Fruit fly (Drosophila melanogaster): ENCODE results near the gene CG14609.
A peak's percentile ranks its signal among the peaks of the same experiment; 100 is the strongest.

The CG14609 gene

dm6 chr3R:7216924-7217529 is 16.3 kb downstream of the CG14609 start, which contains the start of gene CG14606 (continued):
- TF ChIP-seq p53 (GFP tag; optimal IDR thresholded peaks at IDR 0.05) (no peak), Ravus (GFP tag; IDR thresholded peaks at IDR 0.05) (no peak), HLH4C (GFP tag; IDR thresholded peaks at IDR 0.05; ENCODE audit: partially characterized antibody) (no peak), CG6254 (GFP tag; optimal IDR thresholded peaks at IDR 0.05) (no peak), insv (GFP tag; optimal IDR thresholded peaks at IDR 0.05) (no peak), CG9797 (GFP tag; optimal IDR thresholded peaks at IDR 0.05) (no peak), CG12155 (GFP tag; optimal IDR thresholded peaks at IDR 0.05) (no peak), CG15696 (tag; optimal IDR thresholded peaks at IDR 0.05) (no peak), CG6654 (GFP tag; optimal IDR thresholded peaks at IDR 0.05) (no peak), so (GFP tag; IDR thresholded peaks at IDR 0.05) (no peak), D19B (GFP tag; optimal IDR thresholded peaks at IDR 0.05) (no peak), H2.0 (GFP tag; IDR thresholded peaks at IDR 0.05) (no peak), Taf1 (GFP tag; IDR thresholded peaks at IDR 0.05) (no peak), crp (GFP tag; optimal IDR thresholded peaks at IDR 0.05) (no peak), CG8290 (GFP tag; optimal IDR thresholded peaks at IDR 0.05) (no peak), CG8290 (tag; optimal IDR thresholded peaks at IDR 0.05) (no peak), dmrt11E (tag; optimal IDR thresholded peaks at IDR 0.05) (no peak), pho (GFP tag; optimal IDR thresholded peaks at IDR 0.05) (no peak), CG5953 (GFP tag; IDR thresholded peaks at IDR 0.05) (no peak), CG4360 (GFP tag; IDR thresholded peaks at IDR 0.05) (no peak), Trl (optimal IDR thresholded peaks at IDR 0.05) (no peak), Trl (GFP tag; optimal IDR thresholded peaks at IDR 0.05) (no peak), Dip2 (GFP tag; IDR thresholded peaks at IDR 0.05) (no peak), gsb-n (tag; optimal IDR thresholded peaks at IDR 0.05) (no peak), sens-2 (GFP tag; IDR thresholded peaks at IDR 0.05) (no peak), CG9817 (tag; optimal IDR thresholded peaks at IDR 0.05) (peak; percentile 18), HLHmδ (GFP tag; optimal IDR thresholded peaks at IDR 0.05) (no peak), run (tag; optimal IDR thresholded peaks at IDR 0.05) (no peak), salm (tag; optimal IDR thresholded peaks at IDR 0.05) (no peak), CG12391 (tag; optimal IDR thresholded peaks at IDR 0.05) (no peak), CoRest (tag; optimal IDR thresholded peaks at IDR 0.05) (peak; percentile 21), CG34376 (GFP tag; optimal IDR thresholded peaks at IDR 0.05) (peak; percentile 14), CG1603 (tag; optimal IDR thresholded peaks at IDR 0.05) (no peak), MTF-1 (GFP tag; optimal IDR thresholded peaks at IDR 0.05; ENCODE audit: borderline replicate concordance) (no peak), CG16815 (GFP tag; optimal IDR thresholded peaks at IDR 0.05) (no peak), CG12769 (tag; optimal IDR thresholded peaks at IDR 0.05) (no peak), CG18764 (GFP tag; optimal IDR thresholded peaks at IDR 0.05) (no peak), CG2129 (GFP tag; IDR thresholded peaks at IDR 0.05; ENCODE audit: partially characterized antibody) (no peak), Mrtf (GFP tag; IDR thresholded peaks at IDR 0.05) (no peak), nmo (GFP tag; optimal IDR thresholded peaks at IDR 0.05) (no peak), CG16863 (GFP tag; optimal IDR thresholded peaks at IDR 0.05) (no peak), scrt (GFP tag; optimal IDR thresholded peaks at IDR 0.05) (peak; percentile 46), CG7928 (GFP tag; optimal IDR thresholded peaks at IDR 0.05) (no peak), Side (GFP tag; optimal IDR thresholded peaks at IDR 0.05) (no peak), Bdp1 (GFP tag; optimal IDR thresholded peaks at IDR 0.05) (no peak), vfl (GFP tag; optimal IDR thresholded peaks at IDR 0.05) (no peak), ATbp (GFP tag; optimal IDR thresholded peaks at IDR 0.05) (no peak), CG12219 (GFP tag; optimal IDR thresholded peaks at IDR 0.05) (no peak), GATAe (GFP tag; conservative IDR thresholded peaks at IDR 0.05) (0 out of 2 replicates have a peak, but pooled peaks have one; percentile 38), Elba2 (GFP tag; optimal IDR thresholded peaks at IDR 0.05) (no peak), cwo (GFP tag; optimal IDR thresholded peaks at IDR 0.05) (peak; percentile 21)

All from whole organism, embryonic.